Worm (Caenorhabditis elegans) whole organism, L3 larva: Measurements from ENCODE around the gene F48E8.3.

Experiments
- elt-2 ChIP-seq: sonication (generic microtip); optimal IDR thresholded peaks from 2 replicates; lab custom pipeline; 2016; ENCODE audit warnings: missing genetic modification reagents, mild to moderate bottlenecking, missing genetic modification characterization, missing compliant biosample characterization
- lin-39 ChIP-seq: fragments of 150-350 bp; optimal IDR thresholded peaks from 2 replicates; lab custom pipeline; 2018; ENCODE audit warnings: missing biosample characterization, missing genetic modification reagents, missing genetic modification characterization
- nhr-12 ChIP-seq: fragments of 150-350 bp; optimal IDR thresholded peaks from 2 replicates; lab custom pipeline; 2014; ENCODE audit warnings: missing biosample characterization, missing genetic modification characterization
- unc-62 ChIP-seq: fragments of 150-350 bp; sonication (generic microtip); optimal IDR thresholded peaks from 4 replicates; lab custom pipeline; 2014; ENCODE audit warnings: missing biosample characterization, missing genetic modification reagents, missing genetic modification characterization
- ztf-11 ChIP-seq: fragments of 150-350 bp; optimal IDR thresholded peaks from 2 replicates; lab custom pipeline; 2014; ENCODE audit warnings: missing biosample characterization, missing genetic modification characterization

DNA sequence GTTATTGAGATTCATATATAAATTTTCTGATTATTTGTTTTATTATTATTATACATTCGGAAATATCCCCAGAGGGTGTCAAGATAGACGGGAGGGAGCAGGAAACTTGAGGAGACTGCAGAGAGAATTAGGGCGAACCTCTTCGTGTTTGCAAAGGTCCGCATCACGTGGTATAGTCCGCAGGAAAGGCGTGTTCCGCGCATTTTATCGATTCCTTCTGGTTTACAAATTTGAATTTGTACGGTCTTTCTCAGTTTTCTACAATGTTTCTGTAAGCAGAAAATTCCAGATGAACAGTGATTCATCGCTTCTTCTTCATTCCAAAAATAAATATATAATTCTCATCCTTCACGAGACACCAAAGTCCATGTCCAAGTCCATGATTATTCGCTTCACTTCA is 38.8 kb downstream of the F48E8.3 start:
- TF ChIP-seq elt-2 (tag; lab: Kevin White, UChicago) (no peak), unc-62 (GFP tag; lab: Kevin White, UChicago) (no peak), nhr-12 (no peak), ztf-11 (tag; lab: Kevin White, UChicago) (no peak), lin-39 (no peak)
